Fruit fly (Drosophila melanogaster) whole organism, embryonic: ENCODE results near the gene CG7656.
A peak's percentile ranks its signal among the peaks of the same experiment; 100 is the strongest.

ENCODE experiments used
- Awh ChIP-seq: fragments of 200-800 bp; sonication (Bioruptor generic); IDR thresholded peaks from 2 replicates; pipeline ENCODE4, ENCODE4 v1.3.6; 2022; ENCODE audit warnings: missing biosample characterization, missing genetic modification characterization
- Bgb ChIP-seq: fragments of 200-800 bp; sonication (Bioruptor generic); IDR thresholded peaks from 2 replicates; pipeline ENCODE4 v1.3.6; 2022; ENCODE audit warnings: missing biosample characterization, missing genetic modification characterization; ENCODE audit not compliant: partially characterized antibody
- BtbVII ChIP-seq: fragments of 200-800 bp; sonication (Bioruptor generic); optimal IDR thresholded peaks from 3 replicates; lab custom pipeline; 2017; ENCODE audit warnings: missing biosample characterization, mild to moderate bottlenecking, missing genetic modification characterization
- CG10366 ChIP-seq: fragments of 200-800 bp; sonication (Bioruptor generic); IDR thresholded peaks from 2 replicates; pipeline ENCODE4 v1.3.6; 2022; ENCODE audit warnings: missing biosample characterization, missing genetic modification characterization
- CG10431 ChIP-seq: fragments of 200-800 bp; sonication (Bioruptor generic); optimal IDR thresholded peaks from 3 replicates; lab custom pipeline; 2018; ENCODE audit warnings: missing biosample characterization, mild to moderate bottlenecking, missing genetic modification characterization
- CG12769 ChIP-seq: fragments of 200-800 bp; sonication (Bioruptor generic); optimal IDR thresholded peaks from 2 replicates; lab custom pipeline; 2019; ENCODE audit warnings: missing biosample characterization, mild to moderate bottlenecking, missing genetic modification characterization, moderate library complexity
- CG13775 ChIP-seq: fragments of 200-800 bp; sonication (Bioruptor generic); optimal IDR thresholded peaks from 3 replicates; lab custom pipeline; 2017; ENCODE audit warnings: missing biosample characterization, mild to moderate bottlenecking, missing genetic modification characterization
- CG14441 ChIP-seq: fragments of 200-800 bp; sonication (Bioruptor generic); IDR thresholded peaks from 2 replicates; pipeline ENCODE4 v1.3.6; 2022; ENCODE audit warnings: missing biosample characterization, missing genetic modification characterization
- CG17186 ChIP-seq: fragments of 200-800 bp; sonication (Bioruptor generic); optimal IDR thresholded peaks from 3 replicates; lab custom pipeline; 2017; ENCODE audit warnings: missing biosample characterization, missing genetic modification reagents, missing genetic modification characterization
- CG4360 ChIP-seq: fragments of 200-800 bp; sonication (Bioruptor generic); IDR thresholded peaks from 2 replicates; pipeline ENCODE4 v1.3.6; 2022; ENCODE audit warnings: missing biosample characterization, missing genetic modification characterization
- CG6765 ChIP-seq: fragments of 200-800 bp; sonication (Bioruptor generic); optimal IDR thresholded peaks from 3 replicates; lab custom pipeline; 2017; ENCODE audit warnings: missing biosample characterization, mild to moderate bottlenecking, missing genetic modification characterization
- CG7928 ChIP-seq: fragments of 200-800 bp; sonication (Bioruptor generic); optimal IDR thresholded peaks from 2 replicates; lab custom pipeline; 2017; ENCODE audit warnings: missing biosample characterization, mild to moderate bottlenecking, missing genetic modification characterization
- CG8388 ChIP-seq: fragments of 200-800 bp; sonication (Bioruptor generic); optimal IDR thresholded peaks from 2 replicates; lab custom pipeline; 2019; ENCODE audit warnings: missing biosample characterization, mild to moderate bottlenecking, missing genetic modification characterization, moderate library complexity
- CG8944 ChIP-seq: fragments of 200-800 bp; sonication (Bioruptor generic); optimal IDR thresholded peaks from 3 replicates; lab custom pipeline; 2016; ENCODE audit warnings: missing biosample characterization, missing genetic modification characterization
- D19B ChIP-seq: fragments of 200-800 bp; sonication (Bioruptor generic); optimal IDR thresholded peaks from 2 replicates; lab custom pipeline; 2017; ENCODE audit warnings: missing biosample characterization, mild to moderate bottlenecking, missing genetic modification characterization
- Dp ChIP-seq: fragments of 200-800 bp; sonication (Bioruptor generic); optimal IDR thresholded peaks from 2 replicates; lab custom pipeline; 2018; ENCODE audit warnings: missing biosample characterization, mild to moderate bottlenecking, missing genetic modification characterization, moderate library complexity
- Elba2 ChIP-seq: fragments of 200-800 bp; sonication (Bioruptor generic); optimal IDR thresholded peaks from 3 replicates; lab custom pipeline; 2016; ENCODE audit warnings: missing biosample characterization, missing genetic modification characterization
- Fer1 ChIP-seq: fragments of 200-800 bp; sonication (Bioruptor generic); optimal IDR thresholded peaks from 2 replicates; lab custom pipeline; 2017; ENCODE audit warnings: missing biosample characterization, mild to moderate bottlenecking, missing genetic modification characterization
- GATAe ChIP-seq: fragments of 200-800 bp; sonication (Bioruptor generic); conservative IDR thresholded peaks from 2 replicates; pipeline ENCODE4 v1.3.6; 2022; ENCODE audit warnings: missing biosample characterization, missing genetic modification characterization
- Hand ChIP-seq: fragments of 200-800 bp; sonication (Bioruptor generic); optimal IDR thresholded peaks from 2 replicates; lab custom pipeline; 2017; ENCODE audit warnings: mild to moderate bottlenecking, missing biosample characterization, missing genetic modification reagents, missing genetic modification characterization
- Hsf ChIP-seq: fragments of 200-800 bp; sonication (Bioruptor generic); optimal IDR thresholded peaks from 3 replicates; lab custom pipeline; 2016; ENCODE audit warnings: missing biosample characterization, missing genetic modification characterization
- NC2β ChIP-seq: fragments of 200-800 bp; sonication (Bioruptor generic); optimal IDR thresholded peaks from 2 replicates; lab custom pipeline; 2016; ENCODE audit warnings: missing biosample characterization, missing genetic modification characterization
- Nf-YC ChIP-seq: fragments of 200-800 bp; optimal IDR thresholded peaks from 3 replicates; lab custom pipeline; 2019; ENCODE audit warnings: missing biosample characterization, mild to moderate bottlenecking, missing genetic modification characterization, moderate library complexity
- Optix ChIP-seq: fragments of 200-800 bp; sonication (Bioruptor generic); IDR thresholded peaks from 3 replicates; pipeline ENCODE4 v1.3.6; 2022; ENCODE audit warnings: missing biosample characterization, missing genetic modification characterization
- Pdp1 ChIP-seq, 2 experiments: fragments of 200-800 bp; sonication (Bioruptor generic); optimal IDR thresholded peaks; 3 replicates each; lab custom pipeline; 2016; ENCODE audit warnings: missing biosample characterization in 2 of 2, missing genetic modification characterization in 2 of 2, mild to moderate bottlenecking in 1 of 2, moderate library complexity in 1 of 2
- Poxn ChIP-seq: fragments of 200-800 bp; sonication (Bioruptor generic); IDR thresholded peaks from 2 replicates; pipeline ENCODE4 v1.3.6; 2022; ENCODE audit warnings: missing biosample characterization, missing genetic modification characterization
- Sin3A ChIP-seq: fragments of >200 bp; optimal IDR thresholded peaks from 2 replicates; lab custom pipeline; 2018
- bigmax ChIP-seq: fragments of 200-800 bp; sonication (Bioruptor generic); optimal IDR thresholded peaks from 2 replicates; lab custom pipeline; 2018; ENCODE audit warnings: missing biosample characterization, mild to moderate bottlenecking, missing genetic modification characterization
- br ChIP-seq: fragments of >200 bp; optimal IDR thresholded peaks from 2 replicates; lab custom pipeline; 2017
- chinmo ChIP-seq: fragments of 200-800 bp; sonication (Bioruptor generic); IDR thresholded peaks from 4 replicates; pipeline ENCODE4 v1.3.6; 2022; ENCODE audit warnings: missing biosample characterization, missing genetic modification characterization; ENCODE audit not compliant: partially characterized antibody
- corto ChIP-seq: fragments of 200-800 bp; sonication (Bioruptor generic); optimal IDR thresholded peaks from 2 replicates; lab custom pipeline; 2016; ENCODE audit warnings: missing biosample characterization, mild to moderate bottlenecking, missing genetic modification characterization, moderate library complexity
- dimm ChIP-seq: fragments of 200-800 bp; sonication (Bioruptor generic); IDR thresholded peaks from 2 replicates; pipeline ENCODE4 v1.3.6; 2022; ENCODE audit warnings: missing biosample characterization, missing genetic modification characterization
- ems ChIP-seq: fragments of 200-800 bp; sonication (Bioruptor generic); optimal IDR thresholded peaks from 3 replicates; lab custom pipeline; 2016; ENCODE audit warnings: missing biosample characterization, missing genetic modification characterization
- exex ChIP-seq: fragments of 200-800 bp; sonication (Bioruptor generic); optimal IDR thresholded peaks from 4 replicates; lab custom pipeline; 2018; ENCODE audit warnings: missing biosample characterization, mild to moderate bottlenecking, missing genetic modification characterization, moderate library complexity
- grn ChIP-seq: fragments of 200-800 bp; sonication (Bioruptor generic); optimal IDR thresholded peaks from 3 replicates; lab custom pipeline; 2017; ENCODE audit warnings: missing biosample characterization, missing genetic modification characterization
- hkb ChIP-seq, 2 experiments: fragments of 200-800 bp in 1 of 2; fragments of >200 bp in 1 of 2; sonication (Bioruptor generic) in 1 of 2; IDR thresholded peaks in 1 of 2; optimal IDR thresholded peaks in 1 of 2; 2 replicates each; pipeline versions ENCODE4 v1.3.6 to Lab custom; 2017 to 2022; ENCODE audit warnings: missing biosample characterization in 1 of 2, missing genetic modification characterization in 1 of 2
- hth ChIP-seq: fragments of >200 bp; optimal IDR thresholded peaks from 2 replicates; lab custom pipeline; 2017; ENCODE audit warnings: inconsistent platforms
- kay ChIP-seq: fragments of 200-800 bp; sonication (Bioruptor generic); optimal IDR thresholded peaks from 2 replicates; lab custom pipeline; 2016; ENCODE audit warnings: missing biosample characterization, missing genetic modification characterization
- luna ChIP-seq: fragments of 200-800 bp; sonication (Bioruptor generic); optimal IDR thresholded peaks from 2 replicates; lab custom pipeline; 2016; ENCODE audit warnings: missing biosample characterization, missing genetic modification characterization
- mirr ChIP-seq: fragments of 200-800 bp; sonication (Bioruptor generic); optimal IDR thresholded peaks from 3 replicates; lab custom pipeline; 2018; ENCODE audit warnings: missing biosample characterization, mild to moderate bottlenecking, missing genetic modification characterization
- odd ChIP-seq: fragments of 200-800 bp; sonication (Bioruptor generic); optimal IDR thresholded peaks from 2 replicates; lab custom pipeline; 2017; ENCODE audit warnings: missing biosample characterization, mild to moderate bottlenecking, missing genetic modification characterization
- pzg ChIP-seq: fragments of 200-800 bp; sonication (Bioruptor generic); optimal IDR thresholded peaks from 3 replicates; lab custom pipeline; 2018; ENCODE audit warnings: missing biosample characterization, mild to moderate bottlenecking, missing genetic modification characterization, moderate library complexity
- salm ChIP-seq: fragments of 200-800 bp; sonication (Bioruptor generic); optimal IDR thresholded peaks from 2 replicates; lab custom pipeline; 2018; ENCODE audit warnings: missing biosample characterization, mild to moderate bottlenecking, missing genetic modification characterization
- schlank ChIP-seq: fragments of 200-800 bp; sonication (Bioruptor generic); optimal IDR thresholded peaks from 2 replicates; lab custom pipeline; 2018; ENCODE audit warnings: missing biosample characterization, mild to moderate bottlenecking, missing genetic modification characterization
- sd ChIP-seq: fragments of 200-800 bp; sonication (Bioruptor generic); optimal IDR thresholded peaks from 3 replicates; lab custom pipeline; 2018; ENCODE audit warnings: missing biosample characterization, mild to moderate bottlenecking, missing genetic modification characterization, moderate library complexity
- seq ChIP-seq: fragments of 200-800 bp; sonication (Bioruptor generic); IDR thresholded peaks from 2 replicates; pipeline ENCODE4 v1.3.6; 2022; ENCODE audit warnings: missing biosample characterization, missing genetic modification characterization
- sug ChIP-seq: fragments of 200-800 bp; optimal IDR thresholded peaks from 2 replicates; lab custom pipeline; 2019; ENCODE audit warnings: missing biosample characterization, mild to moderate bottlenecking, missing genetic modification characterization, moderate library complexity
- tup ChIP-seq: fragments of 200-800 bp; sonication (Bioruptor generic); optimal IDR thresholded peaks from 2 replicates; lab custom pipeline; 2016; ENCODE audit warnings: missing biosample characterization, mild to moderate bottlenecking, missing genetic modification characterization, moderate library complexity
- zf30C ChIP-seq: fragments of 200-800 bp; sonication (Bioruptor generic); optimal IDR thresholded peaks from 3 replicates; lab custom pipeline; 2018; ENCODE audit warnings: missing biosample characterization, mild to moderate bottlenecking, missing genetic modification characterization

The CG7656 gene

DNA sequence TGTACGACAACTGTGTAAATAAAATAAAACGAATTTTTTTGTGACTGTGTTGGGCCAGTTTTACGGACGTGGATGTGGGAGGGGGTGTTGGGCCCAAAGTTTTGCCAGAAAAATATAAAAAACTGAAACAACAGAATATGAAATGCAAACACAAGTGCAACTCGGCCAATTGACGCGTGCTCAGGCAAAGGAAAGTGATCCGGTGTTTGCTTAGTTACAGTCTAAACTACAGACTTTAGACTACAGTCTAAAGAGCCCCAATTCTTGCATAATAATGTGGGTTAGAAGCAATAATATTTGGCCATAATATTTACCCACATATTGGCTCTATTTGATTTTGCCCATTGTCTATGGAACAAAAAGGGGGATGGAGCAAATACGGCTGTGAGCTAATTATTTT, 39.1 kb downstream of the CG7656 start (continued):
- TF ChIP-seq Hand (GFP tag; lab: Kevin White, UChicago) (peak; percentile 42), schlank (tag; lab: Kevin White, UChicago) (peak; percentile 57), CG14441 (no peak), CG6765 (GFP tag; lab: Kevin White, UChicago) (peak; percentile 44), seq (0 out of 2 replicates have a peak, but pooled peaks have one; percentile 19), Fer1 (GFP tag; lab: Kevin White, UChicago) (peak; percentile 56), odd (GFP tag; lab: Kevin White, UChicago) (peak; percentile 16)

- TF ChIP-seq Awh (GFP tag; lab: Robert Waterston, UW) (no peak), sd (peak; percentile 41), Sin3A (no peak), Hsf (GFP tag; lab: Kevin White, UChicago) (no peak), ems (GFP tag; lab: Kevin White, UChicago) (no peak), CG10366 (GFP tag; lab: Robert Waterston, UW) (no peak), hth (lab: Kevin White, UChicago) (no peak), sug (tag; lab: Kevin White, UChicago) (peak; percentile 72), CG10431 (GFP tag; lab: Kevin White, UChicago) (no peak), Dp (GFP tag; lab: Kevin White, UChicago) (no peak), Poxn (GFP tag; lab: Robert Waterston, UW) (no peak), CG13775 (GFP tag; lab: Kevin White, UChicago) (no peak), pzg (GFP tag; lab: Kevin White, UChicago) (no peak), CG7928 (no peak), zf30C (GFP tag; lab: Kevin White, UChicago) (no peak), GATAe (GFP tag; lab: Robert Waterston, UW) (0 out of 2 replicates have a peak, but pooled peaks have one; percentile 18), chinmo (0 out of 4 replicates have a peak, but pooled peaks have one; percentile 59), bigmax (GFP tag; lab: Kevin White, UChicago) (no peak), CG12769 (peak; percentile 2), grn (GFP tag; lab: Kevin White, UChicago) (peak; percentile 29), CG17186 (GFP tag; lab: Kevin White, UChicago) (no peak), CG8388 (no peak), Nf-YC (tag; lab: Kevin White, UChicago) (no peak), tup (no peak), NC2β (GFP tag; lab: Kevin White, UChicago) (no peak), Bgb (GFP tag; lab: Robert Waterston, UW) (no peak), D19B (GFP tag; lab: Kevin White, UChicago) (no peak), mirr (GFP tag; lab: Kevin White, UChicago) (peak; percentile 23), Optix (GFP tag; lab: Robert Waterston, UW) (no peak), Pdp1 (GFP tag; optimal IDR thresholded peaks at IDR 0.05; lab: Kevin White, UChicago) (no peak), corto (GFP tag; lab: Kevin White, UChicago) (peak; percentile 56), hkb (optimal IDR thresholded peaks at IDR 0.05; lab: Kevin White, UChicago) (no peak), hkb (GFP tag; IDR thresholded peaks at IDR 0.05; lab: Robert Waterston, UW) (no peak), salm (no peak), kay (GFP tag; lab: Kevin White, UChicago) (no peak), Elba2 (GFP tag; lab: Kevin White, UChicago) (no peak), CG8944 (GFP tag; lab: Kevin White, UChicago) (no peak), exex (tag; lab: Kevin White, UChicago) (peak; percentile 80), BtbVII (GFP tag; lab: Kevin White, UChicago) (no peak), luna (GFP tag; lab: Kevin White, UChicago) (no peak), dimm (GFP tag; lab: Robert Waterston, UW) (no peak), CG4360 (GFP tag; lab: Robert Waterston, UW) (no peak), br (lab: Kevin White, UChicago) (no peak)
Measured at dm6 chr3L:15547187-15547790, 40.7 kb downstream of the CG7656 start.
